Worm (Caenorhabditis elegans): ENCODE measurements around the gene F54B11.4.

- TF ChIP-seq F22D6.2 (tag; optimal IDR thresholded peaks at IDR 0.05) (no peak), unc-62 (GFP tag; optimal IDR thresholded peaks at IDR 0.05) (no peak), ZK185.1 (tag; optimal IDR thresholded peaks at IDR 0.05; ENCODE audit: poor library complexity, severe bottlenecking) (no peak), nhr-120 (GFP tag; IDR thresholded peaks at IDR 0.05) (no peak), F49E8.2 (tag; optimal IDR thresholded peaks at IDR 0.05; ENCODE audit: insufficient read depth) (no peak), lin-40 (tag; optimal IDR thresholded peaks at IDR 0.05) (no peak), nfyb-1 (GFP tag; IDR thresholded peaks at IDR 0.05) (no peak), athp-1 (tag; optimal IDR thresholded peaks at IDR 0.05) (no peak)
Measured at ce11 chrX:13556066-13556465, 36.4 kb upstream of the F54B11.4 start, which contains the start of gene glb-20.

All from whole organism, young adult.